Fruit fly (Drosophila melanogaster) whole organism, prepupa: ENCODE results near the gene Cyp4ae1.

Source experiments
- CG10669 ChIP-seq: fragments of 200-800 bp; sonication (Bioruptor generic); optimal IDR thresholded peaks from 3 replicates; lab custom pipeline; 2018; ENCODE audit warnings: missing biosample characterization, mild to moderate bottlenecking, missing genetic modification characterization, moderate library complexity
- Ets96B ChIP-seq: fragments of 200-800 bp; optimal IDR thresholded peaks from 2 replicates; lab custom pipeline; 2019; ENCODE audit warnings: missing biosample characterization, mild to moderate bottlenecking, missing genetic modification characterization, moderate library complexity
- Hr39 ChIP-seq: fragments of 200-800 bp; sonication (Bioruptor generic); optimal IDR thresholded peaks from 2 replicates; lab custom pipeline; 2016; ENCODE audit warnings: missing biosample characterization, missing genetic modification characterization
- Met ChIP-seq: fragments of 200-800 bp; sonication (Bioruptor generic); optimal IDR thresholded peaks from 3 replicates; lab custom pipeline; 2016; ENCODE audit warnings: missing biosample characterization, missing genetic modification characterization
- Sox102F ChIP-seq: fragments of 200-800 bp; sonication (Bioruptor generic); optimal IDR thresholded peaks from 2 replicates; lab custom pipeline; 2016; ENCODE audit warnings: missing biosample characterization, mild to moderate bottlenecking, missing genetic modification characterization
- cyc ChIP-seq: fragments of 200-800 bp; sonication (Bioruptor generic); optimal IDR thresholded peaks from 3 replicates; lab custom pipeline; 2016; ENCODE audit warnings: missing biosample characterization, missing genetic modification characterization

dm6 chrX:2175956-2176469 is 2.8 kb upstream of the Cyp4ae1 start, which contains the start of gene Cyp4d2:
- no peak for TF ChIP-seq Met (GFP tag; lab: Kevin White, UChicago)
- no peak for TF ChIP-seq CG10669 (GFP tag; lab: Kevin White, UChicago)
- no peak for TF ChIP-seq Hr39 (GFP tag; lab: Kevin White, UChicago)
- TF ChIP-seq Ets96B (tag; lab: Kevin White, UChicago), result no peak
- TF ChIP-seq cyc (GFP tag; lab: Kevin White, UChicago), result no peak
- no peak for TF ChIP-seq Sox102F
